Worm (Caenorhabditis elegans) whole organism, L1 larva: ENCODE measurements around the gene T16A9.5.

ENCODE experiments used
- C16A3.4 ChIP-seq: fragments of 150-350 bp; optimal IDR thresholded peaks from 2 replicates; lab custom pipeline; 2014; ENCODE audit warnings: missing biosample characterization, missing genetic modification characterization
- C34B4.2 ChIP-seq: sonication (generic microtip); optimal IDR thresholded peaks from 2 replicates; lab custom pipeline; 2017; ENCODE audit warnings: mild to moderate bottlenecking, missing genetic modification characterization, missing compliant biosample characterization
- F16B12.6 ChIP-seq: fragments of 150-350 bp; optimal IDR thresholded peaks from 2 replicates; lab custom pipeline; 2014; ENCODE audit warnings: missing biosample characterization, missing genetic modification characterization
- aha-1 ChIP-seq: fragments of 150-350 bp; optimal IDR thresholded peaks from 2 replicates; lab custom pipeline; 2014; ENCODE audit warnings: missing biosample characterization, missing genetic modification characterization
- alr-1 ChIP-seq: fragments of 200-800 bp; sonication (Bioruptor generic); optimal IDR thresholded peaks from 2 replicates; lab custom pipeline; 2018; ENCODE audit warnings: borderline replicate concordance, mild to moderate bottlenecking, missing genetic modification characterization, missing compliant biosample characterization
- ama-1 ChIP-seq: fragments of 150-350 bp; optimal IDR thresholded peaks from 2 replicates; lab custom pipeline; 2014
- ces-1 ChIP-seq: fragments of 150-350 bp; optimal IDR thresholded peaks from 2 replicates; lab custom pipeline; 2014; ENCODE audit warnings: missing biosample characterization, missing genetic modification reagents, missing genetic modification characterization
- dsc-1 ChIP-seq: sonication (generic microtip); optimal IDR thresholded peaks from 2 replicates; lab custom pipeline; 2016; ENCODE audit warnings: mild to moderate bottlenecking, missing genetic modification characterization, missing compliant biosample characterization
- efl-1 ChIP-seq, 4 experiments: fragments of 150-350 bp; optimal IDR thresholded peaks in 3 of 4; peaks in 1 of 4; 1 replicate in 1 of 4; 2 replicates in 3 of 4; lab custom pipeline; 2014; ENCODE audit warnings: missing biosample characterization in 2 of 4, missing genetic modification characterization in 2 of 4, missing genetic modification reagents in 2 of 4
- efl-3 ChIP-seq: fragments of 200-800 bp; sonication (Bioruptor generic); optimal IDR thresholded peaks from 2 replicates; lab custom pipeline; 2018; ENCODE audit warnings: mild to moderate bottlenecking, missing genetic modification characterization, missing compliant biosample characterization
- fkh-10 ChIP-seq: sonication (generic microtip); optimal IDR thresholded peaks from 2 replicates; lab custom pipeline; 2017; ENCODE audit warnings: missing biosample characterization, missing genetic modification reagents, missing genetic modification characterization
- fkh-4 ChIP-seq: sonication (generic microtip); optimal IDR thresholded peaks from 2 replicates; lab custom pipeline; 2016; ENCODE audit warnings: missing compliant biosample characterization, missing genetic modification characterization, borderline replicate concordance
- grh-1 ChIP-seq: fragments of 200-800 bp; sonication (Bioruptor generic); IDR thresholded peaks from 2 replicates; pipeline ENCODE4 v1.3.6; 2022; ENCODE audit warnings: missing genetic modification reagents, missing genetic modification characterization, missing compliant biosample characterization
- hlh-4 ChIP-seq: sonication (generic microtip); optimal IDR thresholded peaks from 2 replicates; lab custom pipeline; 2016; ENCODE audit warnings: mild to moderate bottlenecking, missing genetic modification characterization, missing compliant biosample characterization
- jun-1 ChIP-seq: fragments of 150-350 bp; optimal IDR thresholded peaks from 2 replicates; lab custom pipeline; 2014; ENCODE audit warnings: missing biosample characterization, missing genetic modification reagents, missing genetic modification characterization
- lin-14 ChIP-seq: fragments of 200-800 bp; sonication (Bioruptor generic); optimal IDR thresholded peaks from 2 replicates; lab custom pipeline; 2018; ENCODE audit warnings: mild to moderate bottlenecking, missing genetic modification characterization, moderate library complexity, missing compliant biosample characterization
- lin-15B ChIP-seq: fragments of 150-350 bp; sonication (generic microtip); optimal IDR thresholded peaks from 3 replicates; lab custom pipeline; 2014; ENCODE audit warnings: missing biosample characterization, missing genetic modification characterization
- lin-35 ChIP-seq, 2 experiments: fragments of 150-350 bp; optimal IDR thresholded peaks; 2 replicates each; lab custom pipeline; 2014; ENCODE audit warnings: missing biosample characterization in 2 of 2, missing genetic modification characterization in 2 of 2, missing genetic modification reagents in 2 of 2
- lin-39 ChIP-seq: fragments of 150-350 bp; optimal IDR thresholded peaks from 2 replicates; lab custom pipeline; 2014; ENCODE audit warnings: missing biosample characterization, missing genetic modification reagents, missing genetic modification characterization
- lsy-2 ChIP-seq, 2 experiments: fragments of 150-350 bp; optimal IDR thresholded peaks; 2 replicates each; lab custom pipeline; 2014; ENCODE audit warnings: missing biosample characterization in 2 of 2, missing genetic modification characterization in 2 of 2
- mef-2 ChIP-seq: fragments of 150-350 bp; optimal IDR thresholded peaks from 2 replicates; lab custom pipeline; 2014; ENCODE audit warnings: missing biosample characterization, missing genetic modification characterization
- mep-1 ChIP-seq: fragments of 150-350 bp; optimal IDR thresholded peaks from 2 replicates; lab custom pipeline; 2014; ENCODE audit warnings: missing biosample characterization, missing genetic modification characterization
- nhr-19 ChIP-seq: fragments of 200-800 bp; sonication (Bioruptor generic); conservative IDR thresholded peaks from 2 replicates; pipeline ENCODE4 v1.3.6; 2022; ENCODE audit warnings: missing genetic modification characterization, missing compliant biosample characterization
- nhr-237 ChIP-seq: fragments of 150-350 bp; optimal IDR thresholded peaks from 2 replicates; lab custom pipeline; 2014; ENCODE audit warnings: missing biosample characterization, missing genetic modification characterization
- nhr-28 ChIP-seq: fragments of 150-350 bp; optimal IDR thresholded peaks from 2 replicates; lab custom pipeline; 2014; ENCODE audit warnings: missing biosample characterization, missing genetic modification characterization
- nhr-90 ChIP-seq: sonication (generic microtip); optimal IDR thresholded peaks from 2 replicates; lab custom pipeline; 2016; ENCODE audit warnings: mild to moderate bottlenecking, missing genetic modification characterization, missing compliant biosample characterization; ENCODE audit not compliant: poor library complexity
- pax-3 ChIP-seq: fragments of 200-800 bp; sonication (Bioruptor generic); optimal IDR thresholded peaks from 2 replicates; lab custom pipeline; 2018; ENCODE audit warnings: mild to moderate bottlenecking, missing genetic modification characterization, moderate library complexity, missing compliant biosample characterization
- sox-4 ChIP-seq: sonication (generic microtip); optimal IDR thresholded peaks from 2 replicates; lab custom pipeline; 2016; ENCODE audit warnings: missing genetic modification characterization, missing compliant biosample characterization
- sup-37 ChIP-seq: fragments of 200-800 bp; sonication (Bioruptor generic); optimal IDR thresholded peaks from 2 replicates; lab custom pipeline; 2018; ENCODE audit warnings: mild to moderate bottlenecking, missing genetic modification characterization, missing compliant biosample characterization
- swsn-7 ChIP-seq: sonication (generic microtip); optimal IDR thresholded peaks from 2 replicates; lab custom pipeline; 2016; ENCODE audit warnings: missing genetic modification characterization, missing compliant biosample characterization
- tlp-1 ChIP-seq: fragments of 150-350 bp; optimal IDR thresholded peaks from 2 replicates; lab custom pipeline; 2014; ENCODE audit warnings: missing biosample characterization, missing genetic modification characterization
- unc-130 ChIP-seq: fragments of 150-350 bp; optimal IDR thresholded peaks from 2 replicates; lab custom pipeline; 2017; ENCODE audit warnings: missing biosample characterization, missing genetic modification characterization, inconsistent platforms
- unc-30 ChIP-seq: sonication (generic microtip); optimal IDR thresholded peaks from 2 replicates; lab custom pipeline; 2017; ENCODE audit warnings: missing biosample characterization, missing genetic modification characterization
- unc-86 ChIP-seq: sonication (generic microtip); optimal IDR thresholded peaks from 2 replicates; lab custom pipeline; 2016; ENCODE audit warnings: missing genetic modification characterization, missing compliant biosample characterization
- unc-98 ChIP-seq: fragments of 200-800 bp; sonication (Bioruptor generic); IDR thresholded peaks from 2 replicates; pipeline ENCODE4 v1.3.6; 2022; ENCODE audit warnings: missing genetic modification characterization, missing compliant biosample characterization
- vab-15 ChIP-seq: sonication (generic microtip); optimal IDR thresholded peaks from 2 replicates; lab custom pipeline; 2017; ENCODE audit warnings: missing genotype, mild to moderate bottlenecking, missing genetic modification characterization, missing compliant biosample characterization
- zip-4 ChIP-seq: fragments of 200-800 bp; sonication (Bioruptor generic); optimal IDR thresholded peaks from 2 replicates; lab custom pipeline; 2018; ENCODE audit warnings: mild to moderate bottlenecking, missing genetic modification characterization, moderate library complexity, missing compliant biosample characterization
- ztf-11 ChIP-seq, 2 experiments: sonication (generic microtip); optimal IDR thresholded peaks; 2 replicates each; lab custom pipeline; 2016 to 2017; ENCODE audit warnings: missing genetic modification characterization in 2 of 2, missing biosample characterization in 1 of 2, missing compliant biosample characterization in 1 of 2
- ztf-4 ChIP-seq: fragments of 150-350 bp; optimal IDR thresholded peaks from 2 replicates; lab custom pipeline; 2014; ENCODE audit warnings: missing biosample characterization, missing genetic modification characterization

Gene T16A9.5

DNA sequence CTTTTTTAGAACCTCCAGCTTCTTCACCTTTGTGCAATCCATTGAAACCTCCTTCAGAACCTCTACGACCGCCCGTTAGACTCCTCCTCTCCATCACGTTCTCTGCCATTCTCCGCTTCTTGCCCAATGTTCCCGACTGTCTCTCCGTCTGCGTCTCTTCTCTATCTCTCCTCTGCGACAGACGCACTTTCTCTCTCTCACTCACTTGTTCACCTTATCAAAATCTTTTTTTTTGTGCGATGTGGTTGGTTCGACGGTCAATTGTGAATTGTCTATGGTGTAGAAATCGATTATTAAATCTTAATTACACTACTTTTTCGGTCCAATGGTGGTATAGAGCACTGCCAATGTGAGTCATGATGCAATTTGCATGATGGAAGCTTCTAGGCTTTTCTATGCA is 21.6 kb downstream of the T16A9.5 start, which contains the start of gene atfs-1 (continued):
- no peak for TF ChIP-seq sup-37 (GFP tag; lab: Kevin White, UChicago)
- TF ChIP-seq C16A3.4: peak; percentile 12
- no peak for TF ChIP-seq ama-1 (lab: Kevin White, UChicago)
- no peak for TF ChIP-seq nhr-237 (tag; lab: Kevin White, UChicago)
- TF ChIP-seq fkh-10 (GFP tag; lab: Kevin White, UChicago): no peak
- peak; percentile 90 for TF ChIP-seq lin-14 (GFP tag; lab: Kevin White, UChicago)
- TF ChIP-seq fkh-4: no peak
- no peak for TF ChIP-seq ces-1 (GFP tag; lab: Kevin White, UChicago)
- TF ChIP-seq efl-3 (GFP tag; lab: Kevin White, UChicago): no peak
- no peak for TF ChIP-seq pax-3 (tag; lab: Kevin White, UChicago)
- no peak for TF ChIP-seq F16B12.6
- TF ChIP-seq mep-1: peak; percentile 64
- TF ChIP-seq hlh-4: no peak
- peak; percentile 72 for TF ChIP-seq swsn-7 (tag; lab: Kevin White, UChicago)
- TF ChIP-seq nhr-28 (tag; lab: Kevin White, UChicago): no peak
- TF ChIP-seq grh-1 (GFP tag; lab: Robert Waterston, UW): no peak
- TF ChIP-seq ztf-11 (tag; optimal IDR thresholded peaks at IDR 0.05; lab: Kevin White, UChicago): no peak
- TF ChIP-seq sox-4: peak; percentile 3
- TF ChIP-seq vab-15 (tag; lab: Kevin White, UChicago): no peak
- peak; percentile 7 for TF ChIP-seq unc-130
- no peak for TF ChIP-seq mef-2 (tag; lab: Kevin White, UChicago)
- TF ChIP-seq nhr-19: peak; percentile 74
- TF ChIP-seq zip-4 (GFP tag; lab: Kevin White, UChicago): peak; percentile 47
- TF ChIP-seq unc-98 (GFP tag; lab: Robert Waterston, UW): no peak
- peak; percentile 73 for TF ChIP-seq nhr-90 (tag; lab: Kevin White, UChicago)
- TF ChIP-seq lsy-2 (tag; optimal IDR thresholded peaks at IDR 0.05; lab: Kevin White, UChicago): peak; percentile 49 to 68
- no peak for TF ChIP-seq lin-39 (tag; lab: Kevin White, UChicago)
- TF ChIP-seq lin-15B (tag; lab: Kevin White, UChicago): peak; percentile 21
- no peak for TF ChIP-seq tlp-1
- TF ChIP-seq dsc-1: peak; percentile 20
- TF ChIP-seq ztf-4 (tag; lab: Kevin White, UChicago): no peak
- no peak for TF ChIP-seq aha-1 (tag; lab: Kevin White, UChicago)

- TF ChIP-seq C34B4.2 (tag; lab: Kevin White, UChicago) (no peak), efl-1 (optimal IDR thresholded peaks at IDR 0.05; lab: Kevin White, UChicago) (no peak), efl-1 (GFP tag; optimal IDR thresholded peaks at IDR 0.05 in 1 of 2; lab: Kevin White, UChicago) (peak in 1 of 2 experiments; percentile 20)
These were observed 22.1 kb downstream of the T16A9.5 start for ce11 chrV:14192870-14193269.

DNA sequence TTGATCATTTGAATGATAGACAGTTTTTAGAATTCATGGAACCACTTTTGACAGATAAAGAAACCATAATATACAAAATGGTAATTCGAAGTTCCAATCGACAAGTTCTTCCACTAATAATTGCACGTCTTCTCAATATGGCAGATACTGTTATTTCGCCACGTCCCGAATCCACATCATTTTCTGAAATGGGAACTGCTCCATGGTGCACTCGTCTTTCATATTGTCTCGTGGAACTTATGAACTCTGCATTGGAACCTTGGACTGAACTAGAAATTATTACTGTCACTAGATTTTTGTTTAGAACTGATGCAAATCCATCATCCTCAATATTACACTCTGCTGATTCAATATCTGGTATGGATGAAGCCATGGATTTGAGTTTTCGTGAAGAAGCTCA is 27.9 kb downstream of the T16A9.5 start:
- TF ChIP-seq fkh-10 (GFP tag; lab: Kevin White, UChicago) (no peak), unc-86 (tag; lab: Kevin White, UChicago) (no peak), alr-1 (no peak), mep-1 (no peak), nhr-90 (tag; lab: Kevin White, UChicago) (no peak), ama-1 (lab: Kevin White, UChicago) (no peak), jun-1 (tag; lab: Kevin White, UChicago) (no peak), lin-35 (GFP tag; optimal IDR thresholded peaks at IDR 0.05; lab: Kevin White, UChicago) (no peak), C34B4.2 (tag; lab: Kevin White, UChicago) (no peak), unc-30 (tag; lab: Kevin White, UChicago) (no peak)
- TF ChIP-seq, all 84 proteins: peak for 0
